Fruit fly (Drosophila melanogaster) whole organism, embryonic: ENCODE results near the gene neur.

Source experiments
- Bdp1 ChIP-seq: fragments of 200-800 bp; sonication (Bioruptor generic); optimal IDR thresholded peaks from 3 replicates; lab custom pipeline; 2016; ENCODE audit warnings: missing biosample characterization, missing genetic modification characterization
- CG10543 ChIP-seq: fragments of 200-800 bp; sonication (Bioruptor generic); optimal IDR thresholded peaks from 3 replicates; lab custom pipeline; 2017; ENCODE audit warnings: missing biosample characterization, mild to moderate bottlenecking, missing genetic modification characterization, moderate library complexity
- CG11560 ChIP-seq: fragments of 200-800 bp; sonication (Bioruptor generic); IDR thresholded peaks from 3 replicates; pipeline ENCODE4 v1.3.6; 2022; ENCODE audit warnings: missing biosample characterization, missing genetic modification characterization
- CG14014 ChIP-seq: fragments of 200-800 bp; sonication (Bioruptor generic); IDR thresholded peaks from 2 replicates; pipeline ENCODE4 v1.3.6; 2022; ENCODE audit warnings: missing biosample characterization, missing genetic modification characterization
- CG14441 ChIP-seq: fragments of 200-800 bp; sonication (Bioruptor generic); IDR thresholded peaks from 2 replicates; pipeline ENCODE4 v1.3.6; 2022; ENCODE audit warnings: missing biosample characterization, missing genetic modification characterization
- CG15011 ChIP-seq: fragments of 200-800 bp; sonication (Bioruptor generic); optimal IDR thresholded peaks from 3 replicates; lab custom pipeline; 2018; ENCODE audit warnings: missing biosample characterization, mild to moderate bottlenecking, missing genetic modification characterization
- CG16813 ChIP-seq: fragments of 200-800 bp; sonication (Bioruptor generic); IDR thresholded peaks from 3 replicates; pipeline ENCODE4 v1.3.6; 2022; ENCODE audit warnings: missing biosample characterization, missing genetic modification characterization; ENCODE audit not compliant: partially characterized antibody
- CG17186 ChIP-seq: fragments of 200-800 bp; sonication (Bioruptor generic); optimal IDR thresholded peaks from 3 replicates; lab custom pipeline; 2017; ENCODE audit warnings: missing biosample characterization, missing genetic modification reagents, missing genetic modification characterization
- CG17361 ChIP-seq: fragments of 200-800 bp; sonication (Bioruptor generic); IDR thresholded peaks from 3 replicates; pipeline ENCODE4 v1.3.6; 2022; ENCODE audit warnings: missing biosample characterization, missing genetic modification characterization
- CG17802 ChIP-seq: fragments of 200-800 bp; sonication (Bioruptor generic); optimal IDR thresholded peaks from 2 replicates; lab custom pipeline; 2018; ENCODE audit warnings: missing biosample characterization, mild to moderate bottlenecking, missing genetic modification characterization, moderate library complexity
- CG17829 ChIP-seq: fragments of 200-800 bp; optimal IDR thresholded peaks from 2 replicates; lab custom pipeline; 2019; ENCODE audit warnings: missing biosample characterization, mild to moderate bottlenecking, missing genetic modification characterization, moderate library complexity
- CG31441 ChIP-seq: fragments of 200-800 bp; sonication (Bioruptor generic); IDR thresholded peaks from 2 replicates; pipeline ENCODE4 v1.3.6; 2022; ENCODE audit warnings: missing biosample characterization, missing genetic modification characterization
- CG33213 ChIP-seq: fragments of 200-800 bp; sonication (Bioruptor generic); optimal IDR thresholded peaks from 3 replicates; lab custom pipeline; 2016; ENCODE audit warnings: missing biosample characterization, missing genetic modification characterization
- CG3995 ChIP-seq: fragments of 200-800 bp; sonication (Bioruptor generic); optimal IDR thresholded peaks from 3 replicates; lab custom pipeline; 2016; ENCODE audit warnings: missing biosample characterization, missing genetic modification characterization
- CG4730 ChIP-seq: fragments of 200-800 bp; sonication (Bioruptor generic); IDR thresholded peaks from 2 replicates; pipeline ENCODE4 v1.3.6; 2022; ENCODE audit warnings: missing biosample characterization, missing genetic modification characterization
- CG7271 ChIP-seq: fragments of 200-800 bp; sonication (Bioruptor generic); optimal IDR thresholded peaks from 2 replicates; lab custom pipeline; 2018; ENCODE audit warnings: missing biosample characterization, mild to moderate bottlenecking, missing genetic modification characterization, moderate library complexity
- CG7786 ChIP-seq: fragments of 200-800 bp; sonication (Bioruptor generic); optimal IDR thresholded peaks from 2 replicates; lab custom pipeline; 2016; ENCODE audit warnings: missing biosample characterization, missing genetic modification characterization
- CG7928 ChIP-seq: fragments of 200-800 bp; sonication (Bioruptor generic); optimal IDR thresholded peaks from 2 replicates; lab custom pipeline; 2017; ENCODE audit warnings: missing biosample characterization, mild to moderate bottlenecking, missing genetic modification characterization
- CG9876 ChIP-seq: fragments of 200-800 bp; sonication (Bioruptor generic); optimal IDR thresholded peaks from 2 replicates; lab custom pipeline; 2016; ENCODE audit warnings: missing biosample characterization, missing genetic modification characterization
- Dfd ChIP-seq, 2 experiments: fragments of >200 bp; optimal IDR thresholded peaks; 2 replicates each; lab custom pipeline; 2017; ENCODE audit warnings: missing biosample characterization in 2 of 2, missing genetic modification characterization in 2 of 2
- Dp ChIP-seq: fragments of 200-800 bp; sonication (Bioruptor generic); optimal IDR thresholded peaks from 2 replicates; lab custom pipeline; 2018; ENCODE audit warnings: missing biosample characterization, mild to moderate bottlenecking, missing genetic modification characterization, moderate library complexity
- Ets97D ChIP-seq: fragments of 200-800 bp; sonication (Bioruptor generic); optimal IDR thresholded peaks from 3 replicates; lab custom pipeline; 2016; ENCODE audit warnings: missing biosample characterization, missing genetic modification characterization
- H15 ChIP-seq: fragments of 200-800 bp; sonication (Bioruptor generic); IDR thresholded peaks from 3 replicates; pipeline ENCODE4 v1.3.6; 2022; ENCODE audit warnings: missing biosample characterization, missing genetic modification characterization
- MESR4 ChIP-seq: fragments of 200-800 bp; sonication (Bioruptor generic); optimal IDR thresholded peaks from 2 replicates; lab custom pipeline; 2018; ENCODE audit warnings: missing biosample characterization, mild to moderate bottlenecking, missing genetic modification characterization, moderate library complexity
- Max ChIP-seq: fragments of 200-800 bp; sonication (Bioruptor generic); optimal IDR thresholded peaks from 2 replicates; lab custom pipeline; 2016; ENCODE audit warnings: missing biosample characterization, mild to moderate bottlenecking, missing genetic modification characterization
- Mes4 ChIP-seq: fragments of 200-800 bp; sonication (Bioruptor generic); optimal IDR thresholded peaks from 2 replicates; lab custom pipeline; 2016; ENCODE audit warnings: missing biosample characterization, missing genetic modification characterization
- NfI ChIP-seq: fragments of 200-800 bp; sonication (Bioruptor generic); optimal IDR thresholded peaks from 3 replicates; lab custom pipeline; 2018; ENCODE audit warnings: missing biosample characterization, mild to moderate bottlenecking, missing genetic modification characterization, moderate library complexity
- Optix ChIP-seq: fragments of 200-800 bp; sonication (Bioruptor generic); IDR thresholded peaks from 3 replicates; pipeline ENCODE4 v1.3.6; 2022; ENCODE audit warnings: missing biosample characterization, missing genetic modification characterization
- ash1 ChIP-seq: fragments of 200-800 bp; sonication (Bioruptor generic); optimal IDR thresholded peaks from 2 replicates; lab custom pipeline; 2018; ENCODE audit warnings: missing biosample characterization, mild to moderate bottlenecking, missing genetic modification characterization
- chif ChIP-seq, 2 experiments: fragments of 200-800 bp; sonication (Bioruptor generic); optimal IDR thresholded peaks; 3 replicates each; lab custom pipeline; 2016; ENCODE audit warnings: missing biosample characterization in 2 of 2, missing genetic modification characterization in 2 of 2
- fd96Cb ChIP-seq: fragments of 200-800 bp; sonication (Bioruptor generic); optimal IDR thresholded peaks from 2 replicates; lab custom pipeline; 2018; ENCODE audit warnings: missing biosample characterization, mild to moderate bottlenecking, missing genetic modification characterization, moderate library complexity
- grau ChIP-seq: fragments of 200-800 bp; optimal IDR thresholded peaks from 3 replicates; lab custom pipeline; 2019; ENCODE audit warnings: missing biosample characterization, mild to moderate bottlenecking, missing genetic modification characterization, moderate library complexity
- hkb ChIP-seq, 2 experiments: fragments of 200-800 bp in 1 of 2; fragments of >200 bp in 1 of 2; sonication (Bioruptor generic) in 1 of 2; IDR thresholded peaks in 1 of 2; optimal IDR thresholded peaks in 1 of 2; 2 replicates each; pipeline versions ENCODE4 v1.3.6 to Lab custom; 2017 to 2022; ENCODE audit warnings: missing biosample characterization in 1 of 2, missing genetic modification characterization in 1 of 2
- jumu ChIP-seq: fragments of 200-800 bp; sonication (Bioruptor generic); optimal IDR thresholded peaks from 3 replicates; lab custom pipeline; 2016; ENCODE audit warnings: missing biosample characterization, missing genetic modification characterization
- knrl ChIP-seq: fragments of 200-800 bp; sonication (Bioruptor generic); IDR thresholded peaks from 3 replicates; pipeline ENCODE4 v1.3.6; 2022; ENCODE audit warnings: missing biosample characterization, missing genetic modification characterization; ENCODE audit not compliant: partially characterized antibody
- lmd ChIP-seq: fragments of 200-800 bp; sonication (Bioruptor generic); IDR thresholded peaks from 2 replicates; pipeline ENCODE4 v1.3.6; 2022; ENCODE audit warnings: missing biosample characterization, missing genetic modification characterization
- mld ChIP-seq: fragments of 200-800 bp; sonication (Bioruptor generic); IDR thresholded peaks from 3 replicates; pipeline ENCODE4 v1.3.6; 2022; ENCODE audit warnings: missing biosample characterization, missing genetic modification characterization; ENCODE audit not compliant: partially characterized antibody
- p53 ChIP-seq: fragments of 200-800 bp; sonication (Bioruptor generic); optimal IDR thresholded peaks from 2 replicates; lab custom pipeline; 2016; ENCODE audit warnings: missing biosample characterization, missing genetic modification characterization
- psq ChIP-seq: fragments of 200-800 bp; sonication (Bioruptor generic); optimal IDR thresholded peaks from 2 replicates; lab custom pipeline; 2017; ENCODE audit warnings: missing biosample characterization, missing genetic modification characterization
- pum ChIP-seq: fragments of 200-800 bp; sonication (Bioruptor generic); optimal IDR thresholded peaks from 2 replicates; lab custom pipeline; 2016; ENCODE audit warnings: missing biosample characterization, missing genetic modification characterization
- salm ChIP-seq: fragments of 200-800 bp; sonication (Bioruptor generic); optimal IDR thresholded peaks from 2 replicates; lab custom pipeline; 2018; ENCODE audit warnings: missing biosample characterization, mild to moderate bottlenecking, missing genetic modification characterization
- slp2 ChIP-seq: fragments of 200-800 bp; sonication (Bioruptor generic); optimal IDR thresholded peaks from 2 replicates; lab custom pipeline; 2016; ENCODE audit warnings: missing biosample characterization, missing genetic modification characterization
- sna ChIP-seq: fragments of 200-800 bp; sonication (Bioruptor generic); IDR thresholded peaks from 2 replicates; pipeline ENCODE4 v1.3.6; 2022; ENCODE audit warnings: missing biosample characterization, missing genetic modification characterization; ENCODE audit not compliant: partially characterized antibody
- stc ChIP-seq: fragments of 200-800 bp; sonication (Bioruptor generic); IDR thresholded peaks from 2 replicates; pipeline ENCODE4 v1.3.6; 2022; ENCODE audit warnings: missing biosample characterization, missing genetic modification characterization
- toy ChIP-seq: fragments of 200-800 bp; sonication (Bioruptor generic); IDR thresholded peaks from 2 replicates; pipeline ENCODE4 v1.3.6; 2022; ENCODE audit warnings: missing biosample characterization, missing genetic modification characterization
- trh ChIP-seq: fragments of 200-800 bp; sonication (Bioruptor generic); optimal IDR thresholded peaks from 2 replicates; lab custom pipeline; 2016; ENCODE audit warnings: missing biosample characterization, missing genetic modification characterization
- vfl ChIP-seq: fragments of 200-800 bp; sonication (Bioruptor generic); optimal IDR thresholded peaks from 2 replicates; lab custom pipeline; 2016; ENCODE audit warnings: missing biosample characterization, missing genetic modification characterization
- vnd ChIP-seq: fragments of 200-800 bp; sonication (Bioruptor generic); IDR thresholded peaks from 3 replicates; pipeline ENCODE4 v1.3.6; 2022; ENCODE audit warnings: missing biosample characterization, missing genetic modification characterization; ENCODE audit not compliant: partially characterized antibody
- z ChIP-seq: fragments of 200-800 bp; sonication (Bioruptor generic); IDR thresholded peaks from 3 replicates; pipeline ENCODE4 v1.3.6; 2022; ENCODE audit warnings: missing biosample characterization, missing genetic modification characterization

Gene neur

DNA sequence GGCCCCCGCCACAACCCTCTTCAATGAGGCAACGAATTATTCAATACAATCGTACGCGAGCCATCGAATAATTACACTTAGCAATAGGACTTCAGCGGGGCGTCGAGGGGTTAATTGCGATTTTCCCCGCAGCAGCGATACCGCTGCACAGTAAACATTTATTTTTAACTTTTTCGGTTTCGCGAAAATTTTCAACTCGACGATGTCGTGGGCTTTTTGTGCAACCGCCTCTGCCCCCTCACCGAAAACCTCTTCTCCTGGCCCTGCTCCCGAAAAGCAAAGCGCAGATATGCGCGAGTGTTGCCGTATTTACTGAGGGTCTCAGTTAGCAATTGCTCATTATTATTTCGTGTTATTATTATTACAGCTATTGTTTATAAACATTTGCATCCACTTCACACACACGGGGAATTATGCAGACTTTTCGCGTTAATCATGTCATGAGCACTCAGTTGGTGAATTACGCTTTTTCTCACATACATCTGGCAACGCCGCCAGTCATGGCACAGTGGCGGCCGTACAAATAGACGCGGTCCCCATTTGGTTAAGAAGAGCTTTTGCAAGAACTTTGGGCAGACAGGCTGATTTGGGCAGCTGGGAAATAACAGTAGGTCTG is 25.4 kb downstream of the neur start (continued):
- no peak for TF ChIP-seq CG16813 (GFP tag; lab: Robert Waterston, UW)
- peak; percentile 28 for TF ChIP-seq pum
- TF ChIP-seq Dfd (GFP tag; optimal IDR thresholded peaks at IDR 0.05; lab: Kevin White, UChicago): no peak
- TF ChIP-seq Max (GFP tag; lab: Kevin White, UChicago): peak; percentile 44
- TF ChIP-seq Ets97D (GFP tag; lab: Kevin White, UChicago): peak; percentile 45
- TF ChIP-seq CG17186 (GFP tag; lab: Kevin White, UChicago): peak; percentile 35
- no peak for TF ChIP-seq salm (tag; lab: Kevin White, UChicago)
- TF ChIP-seq CG7928: peak; percentile 4
- no peak for TF ChIP-seq Bdp1 (GFP tag; lab: Kevin White, UChicago)
- 0 out of 3 replicates have a peak, but pooled peaks have one; percentile 37 for TF ChIP-seq H15
- peak; percentile 44 for TF ChIP-seq NfI (GFP tag; lab: Kevin White, UChicago)
- peak; percentile 33 for TF ChIP-seq hkb (optimal IDR thresholded peaks at IDR 0.05; lab: Kevin White, UChicago)
- 0 out of 2 replicates have a peak, but pooled peaks have one; percentile 12 for TF ChIP-seq hkb (GFP tag; IDR thresholded peaks at IDR 0.05; lab: Robert Waterston, UW)
- TF ChIP-seq knrl: peak; percentile 23; the same call in 1 of the 3 replicates
- TF ChIP-seq CG7786 (GFP tag; lab: Kevin White, UChicago): peak; percentile 65
- TF ChIP-seq stc (GFP tag; lab: Robert Waterston, UW): 0 out of 2 replicates have a peak, but pooled peaks have one; percentile 38
- no peak for TF ChIP-seq psq
- TF ChIP-seq ash1 (GFP tag; lab: Kevin White, UChicago): no peak
- no peak; the same call in 1 of the 2 replicates for TF ChIP-seq lmd (GFP tag; lab: Robert Waterston, UW)
- TF ChIP-seq CG17361 (GFP tag; lab: Robert Waterston, UW): peak; percentile 26; the same call in 1 of the 3 replicates
- peak; percentile 23 for TF ChIP-seq Dp (GFP tag; lab: Kevin White, UChicago)
- TF ChIP-seq CG15011 (GFP tag; lab: Kevin White, UChicago): no peak
- peak; percentile 56 for TF ChIP-seq CG9876 (GFP tag; lab: Kevin White, UChicago)
- peak in 1 of 2 experiments; percentile 42 for TF ChIP-seq chif (GFP tag; optimal IDR thresholded peaks at IDR 0.05; lab: Kevin White, UChicago)
- TF ChIP-seq CG4730 (GFP tag; lab: Robert Waterston, UW): no peak
- TF ChIP-seq Optix (GFP tag; lab: Robert Waterston, UW): no peak
- TF ChIP-seq CG3995: peak; percentile 33
- no peak for TF ChIP-seq CG31441
- no peak for TF ChIP-seq toy (GFP tag; lab: Robert Waterston, UW)
- no peak for TF ChIP-seq mld
- no peak for TF ChIP-seq fd96Cb (tag; lab: Kevin White, UChicago)
- peak; percentile 71 for TF ChIP-seq MESR4 (GFP tag; lab: Kevin White, UChicago)
- peak; percentile 47 for TF ChIP-seq slp2
- TF ChIP-seq CG33213 (GFP tag; lab: Kevin White, UChicago): peak; percentile 22
- TF ChIP-seq z (GFP tag; lab: Robert Waterston, UW): no peak
- TF ChIP-seq grau: peak; percentile 54
- no peak for TF ChIP-seq CG17802 (tag; lab: Kevin White, UChicago)
- peak; percentile 32 for TF ChIP-seq p53
- no peak for TF ChIP-seq CG14441 (GFP tag; lab: Robert Waterston, UW)
- peak; percentile 78 for TF ChIP-seq CG10543 (GFP tag; lab: Kevin White, UChicago)
- no peak for TF ChIP-seq vnd (GFP tag; lab: Robert Waterston, UW)
- no peak for TF ChIP-seq CG14014
- peak; percentile 30 for TF ChIP-seq CG17829 (tag; lab: Kevin White, UChicago)
- TF ChIP-seq sna (GFP tag; lab: Robert Waterston, UW): 0 out of 2 replicates have a peak, but pooled peaks have one; percentile 46
- TF ChIP-seq vfl (GFP tag; lab: Kevin White, UChicago): peak; percentile 36
- TF ChIP-seq trh (GFP tag; lab: Kevin White, UChicago): no peak
- no peak for TF ChIP-seq CG11560
- TF ChIP-seq CG7271 (tag; lab: Kevin White, UChicago): no peak
- TF ChIP-seq jumu (GFP tag; lab: Kevin White, UChicago): peak; percentile 49
- peak; percentile 64 for TF ChIP-seq Mes4
